Fruit fly (Drosophila melanogaster) whole organism, pupa: ENCODE results near the gene Taf12L.

Experiments used
- CG10348 ChIP-seq: fragments of 200-800 bp; sonication (Bioruptor generic); IDR thresholded peaks from 2 replicates; pipeline ENCODE4 v1.3.6; 2022; ENCODE audit warnings: missing biosample characterization, missing genetic modification characterization
- CG12605 ChIP-seq: fragments of 200-800 bp; sonication (Bioruptor generic); IDR thresholded peaks from 2 replicates; pipeline ENCODE4 v1.3.6; 2022; ENCODE audit warnings: missing biosample characterization, missing genetic modification characterization
- CG13204 ChIP-seq: fragments of 200-800 bp; sonication (Bioruptor generic); optimal IDR thresholded peaks from 2 replicates; lab custom pipeline; 2018; ENCODE audit warnings: missing biosample characterization, mild to moderate bottlenecking, missing genetic modification characterization, moderate library complexity
- CG14655 ChIP-seq: fragments of 200-800 bp; sonication (Bioruptor generic); optimal IDR thresholded peaks from 3 replicates; lab custom pipeline; 2017; ENCODE audit warnings: mild to moderate bottlenecking, missing biosample characterization, missing genetic modification reagents, missing genetic modification characterization
- CG15710 ChIP-seq: fragments of 200-800 bp; sonication (Bioruptor generic); optimal IDR thresholded peaks from 2 replicates; lab custom pipeline; 2018; ENCODE audit warnings: missing biosample characterization, mild to moderate bottlenecking, missing genetic modification characterization, moderate library complexity
- CG17806 ChIP-seq: fragments of 200-800 bp; sonication (Bioruptor generic); optimal IDR thresholded peaks from 2 replicates; lab custom pipeline; 2018; ENCODE audit warnings: missing biosample characterization, mild to moderate bottlenecking, missing genetic modification characterization, moderate library complexity
- CG32121 ChIP-seq: fragments of 200-800 bp; sonication (Bioruptor generic); IDR thresholded peaks from 2 replicates; pipeline ENCODE4 v1.3.6; 2022; ENCODE audit warnings: missing biosample characterization, missing genetic modification characterization
- CG34367 ChIP-seq: fragments of 200-800 bp; sonication (Bioruptor generic); optimal IDR thresholded peaks from 2 replicates; lab custom pipeline; 2018; ENCODE audit warnings: missing biosample characterization, mild to moderate bottlenecking, missing genetic modification characterization
- CG4496 ChIP-seq: fragments of 200-800 bp; sonication (Bioruptor generic); IDR thresholded peaks from 3 replicates; pipeline ENCODE4 v1.3.6; 2022; ENCODE audit warnings: missing biosample characterization, missing genetic modification characterization
- CG8159 ChIP-seq: fragments of 200-800 bp; sonication (Bioruptor generic); optimal IDR thresholded peaks from 3 replicates; lab custom pipeline; 2018; ENCODE audit warnings: missing biosample characterization, mild to moderate bottlenecking, missing genetic modification characterization, moderate library complexity
- CG8301 ChIP-seq: fragments of 200-800 bp; sonication (Bioruptor generic); optimal IDR thresholded peaks from 2 replicates; lab custom pipeline; 2018; ENCODE audit warnings: missing biosample characterization, mild to moderate bottlenecking, missing genetic modification characterization
- CG9948 ChIP-seq: fragments of 200-800 bp; sonication (Bioruptor generic); optimal IDR thresholded peaks from 2 replicates; lab custom pipeline; 2018; ENCODE audit warnings: missing biosample characterization, mild to moderate bottlenecking, missing genetic modification characterization, moderate library complexity
- D1 ChIP-seq: fragments of 200-800 bp; sonication (Bioruptor generic); optimal IDR thresholded peaks from 2 replicates; lab custom pipeline; 2018; ENCODE audit warnings: missing biosample characterization, mild to moderate bottlenecking, missing genetic modification characterization, moderate library complexity
- EcR ChIP-seq: fragments of 200-800 bp; sonication (Bioruptor generic); optimal IDR thresholded peaks from 3 replicates; lab custom pipeline; 2019; ENCODE audit warnings: missing biosample characterization, missing genetic modification characterization, mild to moderate bottlenecking, moderate library complexity, missing genetic modification reagents
- Ets98B ChIP-seq: fragments of 200-800 bp; sonication (Bioruptor generic); IDR thresholded peaks from 2 replicates; pipeline ENCODE4 v1.3.6; 2022; ENCODE audit warnings: missing biosample characterization, missing genetic modification characterization
- Pif1A ChIP-seq: fragments of 200-800 bp; sonication (Bioruptor generic); optimal IDR thresholded peaks from 3 replicates; lab custom pipeline; 2016; ENCODE audit warnings: missing biosample characterization, missing genetic modification characterization
- Pif1B ChIP-seq: fragments of 200-800 bp; sonication (Bioruptor generic); optimal IDR thresholded peaks from 3 replicates; lab custom pipeline; 2016; ENCODE audit warnings: missing biosample characterization, missing genetic modification characterization
- Snoo ChIP-seq: fragments of 200-800 bp; sonication (Bioruptor generic); optimal IDR thresholded peaks from 3 replicates; lab custom pipeline; 2017; ENCODE audit warnings: missing biosample characterization, mild to moderate bottlenecking, missing genetic modification characterization, inconsistent platforms
- fd96Ca ChIP-seq: fragments of 200-800 bp; sonication (Bioruptor generic); IDR thresholded peaks from 3 replicates; pipeline ENCODE4 v1.3.6; 2022; ENCODE audit warnings: missing biosample characterization, missing genetic modification characterization
- gl ChIP-seq: fragments of 200-800 bp; sonication (Bioruptor generic); optimal IDR thresholded peaks from 2 replicates; lab custom pipeline; 2018; ENCODE audit warnings: missing biosample characterization, mild to moderate bottlenecking, missing genetic modification characterization
- rn ChIP-seq: fragments of 200-800 bp; sonication (Bioruptor generic); IDR thresholded peaks from 2 replicates; pipeline ENCODE4 v1.3.6; 2022; ENCODE audit warnings: missing biosample characterization, missing genetic modification characterization

Gene Taf12L

DNA sequence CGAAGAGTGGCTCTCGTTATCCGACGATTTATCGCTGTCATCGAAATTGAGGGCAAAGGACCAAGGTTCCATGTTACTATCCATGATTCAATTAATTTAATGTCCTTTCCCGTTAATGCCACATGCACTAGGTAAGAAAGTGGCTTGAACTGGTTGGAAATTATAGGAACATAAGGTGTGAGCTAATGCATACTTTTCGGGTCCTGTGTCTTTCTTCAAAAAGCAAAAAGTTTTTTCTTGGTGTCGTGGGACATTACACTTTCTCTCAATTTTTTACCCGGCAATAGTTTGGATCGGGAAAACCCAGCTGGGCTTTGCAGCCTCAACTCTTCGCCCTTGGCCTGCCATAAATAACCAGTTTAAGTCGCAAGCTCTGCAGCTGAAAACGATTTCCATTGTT is at the start of gene Taf12L:
Gene Taf12L, minus strand, starts transcription at position 101 of the 400 bp plus-strand sequence.
- TF ChIP-seq Pif1A (GFP tag; lab: Kevin White, UChicago) (no peak), CG10348 (GFP tag; lab: Robert Waterston, UW) (no peak), CG9948 (no peak), CG8301 (no peak), fd96Ca (no peak), CG34367 (no peak), CG8159 (tag; lab: Kevin White, UChicago) (no peak), CG32121 (no peak), Snoo (tag; lab: Kevin White, UChicago) (no peak), Pif1B (GFP tag; lab: Kevin White, UChicago) (no peak)

DNA sequence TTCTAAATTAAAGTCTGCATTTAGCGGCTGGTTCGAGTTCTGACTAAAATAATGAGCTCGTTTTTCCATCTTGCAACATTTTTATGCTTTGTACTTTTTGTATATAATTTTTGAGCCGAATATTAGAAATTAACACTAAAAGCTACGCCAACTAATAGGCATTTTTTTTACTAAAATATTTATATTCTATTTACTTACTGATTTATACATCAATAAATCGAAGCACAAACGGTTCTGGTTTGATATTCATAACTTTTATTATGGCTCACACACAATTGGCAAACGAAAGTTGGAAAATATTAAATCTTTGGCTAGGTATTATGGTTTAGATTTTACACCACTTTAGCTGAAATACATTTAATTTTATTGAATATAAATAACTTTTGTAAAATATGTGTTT is 33.1 kb upstream of the Taf12L start, which contains the start of gene CG15631:
Gene CG15631, minus strand, starts transcription at position 101 of the 400 bp plus-strand sequence.
- TF ChIP-seq CG17806 (tag; lab: Kevin White, UChicago) (no peak), CG8301 (no peak), fd96Ca (no peak), EcR (GFP tag; lab: Kevin White, UChicago) (no peak), Ets98B (GFP tag; lab: Robert Waterston, UW) (no peak), CG15710 (tag; lab: Kevin White, UChicago) (no peak), CG8159 (tag; lab: Kevin White, UChicago) (no peak)

DNA sequence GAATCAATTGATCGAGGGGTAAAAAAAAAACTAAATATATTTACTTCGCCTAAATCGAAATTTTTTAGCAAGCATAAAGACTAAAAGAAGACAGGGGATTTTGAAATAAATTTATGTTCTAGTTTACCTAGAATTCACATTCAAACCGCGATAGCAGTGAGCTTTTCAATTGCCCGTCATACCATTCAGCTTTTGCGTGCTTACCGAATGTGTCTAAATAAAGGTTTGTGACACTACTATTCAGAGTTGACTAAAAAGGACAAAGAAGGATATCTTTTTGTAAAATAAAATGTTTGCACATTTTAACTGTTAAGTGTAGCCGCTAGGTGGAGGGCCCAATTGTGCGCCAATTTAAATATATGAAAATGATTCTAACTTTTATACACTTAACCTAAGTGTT is 24.7 kb upstream of the Taf12L start:
- no peak for TF ChIP-seq CG15710 (tag; lab: Kevin White, UChicago)
- TF ChIP-seq Pif1A (GFP tag; lab: Kevin White, UChicago) = no peak
- TF ChIP-seq fd96Ca = no peak
- no peak for TF ChIP-seq gl (tag; lab: Kevin White, UChicago)
- no peak for TF ChIP-seq CG32121
- TF ChIP-seq CG12605 (GFP tag; lab: Robert Waterston, UW) = no peak
- TF ChIP-seq rn = no peak
- TF ChIP-seq CG9948 = no peak
- TF ChIP-seq CG34367 = no peak
- TF ChIP-seq EcR (GFP tag; lab: Kevin White, UChicago) = no peak

DNA sequence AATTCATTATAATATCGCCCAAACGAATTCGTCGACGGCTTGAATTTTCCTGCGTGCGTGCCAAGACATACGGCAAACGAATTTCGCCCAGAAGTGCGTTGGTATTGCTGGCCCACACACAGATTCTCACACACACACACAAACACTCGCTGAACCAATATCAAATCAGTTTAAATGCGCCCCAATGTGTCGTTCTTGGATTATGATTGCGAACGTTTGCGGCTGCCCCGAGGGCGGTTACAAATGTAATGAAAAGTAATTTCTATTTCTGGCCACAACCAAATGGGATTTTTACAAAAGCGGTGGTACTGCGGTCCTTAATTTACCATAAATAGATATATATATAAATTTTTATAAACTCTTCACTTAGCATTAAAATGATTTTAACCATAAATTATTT is 2.4 kb downstream of the Taf12L start:
- TF ChIP-seq D1 = no peak
- no peak for TF ChIP-seq CG10348 (GFP tag; lab: Robert Waterston, UW)
- TF ChIP-seq fd96Ca = no peak
- TF ChIP-seq EcR (GFP tag; lab: Kevin White, UChicago) = no peak
- no peak for TF ChIP-seq CG32121
- TF ChIP-seq CG15710 (tag; lab: Kevin White, UChicago) = no peak
- no peak for TF ChIP-seq CG8301
- TF ChIP-seq rn = no peak
- no peak for TF ChIP-seq CG4496 (GFP tag; lab: Robert Waterston, UW)
- TF ChIP-seq Pif1A (GFP tag; lab: Kevin White, UChicago) = no peak
- TF ChIP-seq CG34367 = no peak
- TF ChIP-seq gl (tag; lab: Kevin White, UChicago) = no peak
- no peak for TF ChIP-seq Snoo (tag; lab: Kevin White, UChicago)
- no peak for TF ChIP-seq CG17806 (tag; lab: Kevin White, UChicago)
- no peak for TF ChIP-seq CG8159 (tag; lab: Kevin White, UChicago)

DNA sequence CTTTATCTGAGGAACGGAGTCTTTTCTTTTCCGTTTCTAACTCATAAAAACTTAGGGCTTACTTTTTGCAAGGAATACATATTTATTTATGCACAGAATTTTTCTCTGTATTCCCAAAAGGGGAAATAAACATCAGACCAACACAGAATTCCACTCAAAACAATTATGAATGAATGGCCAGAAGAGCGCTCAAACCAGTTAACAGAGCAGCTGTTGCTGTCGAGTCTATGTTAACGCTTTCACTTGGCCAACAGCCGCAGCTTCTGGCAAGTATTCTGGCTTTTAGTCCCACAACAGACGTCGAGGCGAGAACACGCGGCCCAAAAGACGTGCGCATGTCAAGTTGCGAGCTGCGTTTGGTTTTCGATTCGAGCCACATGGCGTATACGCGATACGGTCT is 6.9 kb downstream of the Taf12L start, which contains the start of gene dcma:
Gene dcma, plus strand, starts transcription at position 301 of the 400 bp plus-strand sequence.
- TF ChIP-seq CG34367 (no peak), Pif1A (GFP tag; lab: Kevin White, UChicago) (no peak), CG15710 (tag; lab: Kevin White, UChicago) (no peak), CG32121 (no peak), CG8159 (tag; lab: Kevin White, UChicago) (no peak), CG14655 (GFP tag; lab: Kevin White, UChicago) (no peak), fd96Ca (no peak), CG17806 (tag; lab: Kevin White, UChicago) (no peak), CG8301 (no peak), gl (tag; lab: Kevin White, UChicago) (no peak), D1 (no peak), Ets98B (GFP tag; lab: Robert Waterston, UW) (no peak), CG12605 (GFP tag; lab: Robert Waterston, UW) (no peak), Snoo (tag; lab: Kevin White, UChicago) (no peak), rn (no peak), CG13204 (GFP tag; lab: Kevin White, UChicago) (no peak), Pif1B (GFP tag; lab: Kevin White, UChicago) (no peak), CG4496 (GFP tag; lab: Robert Waterston, UW) (no peak), CG9948 (no peak)

DNA sequence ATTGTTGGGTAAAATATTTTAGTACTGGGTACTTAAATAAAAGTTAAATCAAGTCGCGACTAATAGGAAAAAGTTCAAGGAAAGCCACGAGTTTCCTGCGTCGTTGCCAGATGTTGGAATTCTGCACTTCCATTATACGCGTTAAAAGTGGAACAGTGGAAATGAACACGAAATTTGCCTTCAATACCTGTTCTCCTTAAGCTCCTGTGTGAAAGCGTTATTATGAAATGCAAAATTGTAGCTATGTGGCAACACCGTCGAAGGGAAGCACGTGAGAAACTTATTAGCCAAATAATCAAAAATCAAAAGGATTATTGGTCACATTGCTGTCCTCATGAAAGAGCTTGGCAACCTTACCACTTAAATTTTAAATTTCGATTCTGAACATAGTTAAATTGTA is 10.7 kb downstream of the Taf12L start, which contains the start of gene CG3251:
Gene CG3251, minus strand, starts transcription at position 101 of the 400 bp plus-strand sequence.
- TF ChIP-seq CG12605 (GFP tag; lab: Robert Waterston, UW) (no peak), CG32121 (no peak), Pif1B (GFP tag; lab: Kevin White, UChicago) (no peak), Ets98B (GFP tag; lab: Robert Waterston, UW) (no peak), CG9948 (no peak), CG14655 (GFP tag; lab: Kevin White, UChicago) (no peak), CG10348 (GFP tag; lab: Robert Waterston, UW) (no peak), D1 (no peak), Pif1A (GFP tag; lab: Kevin White, UChicago) (no peak), EcR (GFP tag; lab: Kevin White, UChicago) (no peak), gl (tag; lab: Kevin White, UChicago) (no peak), CG17806 (tag; lab: Kevin White, UChicago) (no peak), rn (no peak), fd96Ca (no peak), CG34367 (no peak), CG8159 (tag; lab: Kevin White, UChicago) (no peak), CG8301 (no peak)
